Worm (Caenorhabditis elegans): Measurements from ENCODE around the gene F49E8.6.
A peak's percentile ranks its signal among the peaks of the same experiment; 100 is the strongest.

Gene F49E8.6

ce11 chrIV:7580062-7580614, 25.7 kb upstream of the F49E8.6 start, which contains the start of the genes cec-5 and nol-10 (continued):
- TF ChIP-seq T26A8.4 (GFP tag; IDR thresholded peaks at IDR 0.05): no peak; the same call in 1 of the 2 replicates
- peak in 1 of 2 experiments; percentile 64 for TF ChIP-seq unc-62 (GFP tag; optimal IDR thresholded peaks at IDR 0.05 in 1 of 2)
- no peak for TF ChIP-seq unc-62 (tag; optimal IDR thresholded peaks at IDR 0.05)
- TF ChIP-seq unc-130 (GFP tag; optimal IDR thresholded peaks at IDR 0.05): peak; percentile 91
- TF ChIP-seq nhr-48 (tag; optimal IDR thresholded peaks at IDR 0.05): peak; percentile 26
- TF ChIP-seq nhr-11 (tag; optimal IDR thresholded peaks at IDR 0.05): peak; percentile 12
- TF ChIP-seq lin-38 (GFP tag; IDR thresholded peaks at IDR 0.05): peak; percentile 84
- no peak for TF ChIP-seq attf-4 (tag; optimal IDR thresholded peaks at IDR 0.05)
- no peak for TF ChIP-seq nhr-41 (GFP tag; IDR thresholded peaks at IDR 0.05)
- peak in 1 of 2 experiments; percentile 74 for TF ChIP-seq mdl-1 (tag; optimal IDR thresholded peaks at IDR 0.05)
- TF ChIP-seq nhr-28 (tag; optimal IDR thresholded peaks at IDR 0.05): peak; percentile 55
- peak; percentile 98 for TF ChIP-seq T20F7.1 (GFP tag; optimal IDR thresholded peaks at IDR 0.05)
- no peak for TF ChIP-seq dmd-6 (GFP tag; IDR thresholded peaks at IDR 0.05)
- TF ChIP-seq jun-1 (tag; optimal IDR thresholded peaks at IDR 0.05): peak; percentile 31
- TF ChIP-seq duxl-1 (tag; optimal IDR thresholded peaks at IDR 0.05; ENCODE audit: poor library complexity): peak; percentile 62
- 0 out of 2 replicates have a peak, but pooled peaks have one; percentile 11 for TF ChIP-seq egl-43 (GFP tag; IDR thresholded peaks at IDR 0.05)
- TF ChIP-seq lir-3 (tag; optimal IDR thresholded peaks at IDR 0.05): no peak
- TF ChIP-seq spr-1 (tag; optimal IDR thresholded peaks at IDR 0.05): no peak
- TF ChIP-seq lin-1 (GFP tag; IDR thresholded peaks at IDR 0.05): no peak
- no peak for TF ChIP-seq fos-1 (tag; optimal IDR thresholded peaks at IDR 0.05)
- TF ChIP-seq snpc-1.2 (GFP tag; IDR thresholded peaks at IDR 0.05): peak; percentile 81
- no peak for TF ChIP-seq lin-29 (GFP tag; IDR thresholded peaks at IDR 0.05)
- no peak for TF ChIP-seq D1046.2 (GFP tag; IDR thresholded peaks at IDR 0.05)
- no peak for TF ChIP-seq nhr-237 (tag; optimal IDR thresholded peaks at IDR 0.05)
- TF ChIP-seq hlh-30 (tag; optimal IDR thresholded peaks at IDR 0.05; ENCODE audit: insufficient read depth): peak; percentile 84
- TF ChIP-seq mxl-2 (GFP tag; conservative IDR thresholded peaks at IDR 0.05): no peak
- TF ChIP-seq nhr-77 (tag; optimal IDR thresholded peaks at IDR 0.05): peak; percentile 52
- TF ChIP-seq F49E8.2 (tag; optimal IDR thresholded peaks at IDR 0.05; ENCODE audit: borderline replicate concordance): peak; percentile 47
- no peak for TF ChIP-seq daf-12 (tag; optimal IDR thresholded peaks at IDR 0.05)
- TF ChIP-seq rbr-2 (tag; optimal IDR thresholded peaks at IDR 0.05): peak; percentile 78
- TF ChIP-seq nhr-42 (GFP tag; IDR thresholded peaks at IDR 0.05): no peak
- peak; percentile 79 for TF ChIP-seq dpl-1 (GFP tag; optimal IDR thresholded peaks at IDR 0.05)
- TF ChIP-seq ztf-7 (tag; optimal IDR thresholded peaks at IDR 0.05): peak; percentile 48
- TF ChIP-seq Y5F2A.4 (GFP tag; optimal IDR thresholded peaks at IDR 0.05): no peak
- TF ChIP-seq hmg-1.1 (GFP tag; IDR thresholded peaks at IDR 0.05): peak; percentile 82
- peak; percentile 34 for TF ChIP-seq fkh-10 (GFP tag; optimal IDR thresholded peaks at IDR 0.05)
- TF ChIP-seq arid-1 (GFP tag; conservative IDR thresholded peaks at IDR 0.05): peak; percentile 84

- TF ChIP-seq daf-12 (tag; optimal IDR thresholded peaks at IDR 0.05) (no peak), nhr-28 (tag; optimal IDR thresholded peaks at IDR 0.05) (no peak), ceh-82 (tag; optimal IDR thresholded peaks at IDR 0.05) (no peak), ama-1 (optimal IDR thresholded peaks at IDR 0.05) (peak; percentile 21), hif-1 (tag; optimal IDR thresholded peaks at IDR 0.05) (no peak), mes-2 (tag; optimal IDR thresholded peaks at IDR 0.05; ENCODE audit: poor library complexity, severe bottlenecking) (no peak), nhr-77 (tag; optimal IDR thresholded peaks at IDR 0.05) (no peak), snpc-4 (tag; optimal IDR thresholded peaks at IDR 0.05) (no peak), ceh-28 (tag; optimal IDR thresholded peaks at IDR 0.05) (no peak), duxl-1 (tag; optimal IDR thresholded peaks at IDR 0.05; ENCODE audit: poor library complexity) (peak; percentile 24), pha-4 (GFP tag; IDR thresholded peaks at IDR 0.05) (no peak), pha-4 (tag; optimal IDR thresholded peaks at IDR 0.05) (no peak)
Observed at ce11 chrIV:7578281-7578680, 23.8 kb upstream of the F49E8.6 start, which contains the start of gene F32E10.5. F32E10.5 (minus strand) TSS chrIV:7578381.
